Fruit fly (Drosophila melanogaster): Measurements from ENCODE around the gene CG5676.

The CG5676 gene

dm6 chr2L:10299077-10299809 lies 43.6 kb upstream of the CG5676 start (continued):
- TF ChIP-seq croc (GFP tag; conservative IDR thresholded peaks at IDR 0.05) (no peak), toy (GFP tag; IDR thresholded peaks at IDR 0.05) (no peak), CG4360 (GFP tag; IDR thresholded peaks at IDR 0.05) (no peak), Hsf (GFP tag; optimal IDR thresholded peaks at IDR 0.05) (no peak), CG2712 (tag; optimal IDR thresholded peaks at IDR 0.05) (peak; percentile 28), stwl (tag; optimal IDR thresholded peaks at IDR 0.05) (no peak), nerfin-2 (GFP tag; IDR thresholded peaks at IDR 0.05; ENCODE audit: partially characterized antibody) (no peak), wek (GFP tag; optimal IDR thresholded peaks at IDR 0.05) (no peak), CG7928 (GFP tag; optimal IDR thresholded peaks at IDR 0.05) (no peak), Lhr (GFP tag; optimal IDR thresholded peaks at IDR 0.05) (no peak), dati (GFP tag; IDR thresholded peaks at IDR 0.05) (no peak), Hr78 (GFP tag; optimal IDR thresholded peaks at IDR 0.05) (no peak), CG1647 (GFP tag; optimal IDR thresholded peaks at IDR 0.05) (no peak), Chrac-16 (GFP tag; optimal IDR thresholded peaks at IDR 0.05) (no peak), CG34224 (GFP tag; IDR thresholded peaks at IDR 0.05; ENCODE audit: partially characterized antibody) (no peak), run (tag; optimal IDR thresholded peaks at IDR 0.05) (no peak), CG17829 (tag; optimal IDR thresholded peaks at IDR 0.05) (no peak), gcm2 (GFP tag; optimal IDR thresholded peaks at IDR 0.05) (no peak), otp (GFP tag; IDR thresholded peaks at IDR 0.05) (no peak), tio (GFP tag; optimal IDR thresholded peaks at IDR 0.05) (no peak), amos (GFP tag; IDR thresholded peaks at IDR 0.05; ENCODE audit: partially characterized antibody) (no peak), dimm (GFP tag; IDR thresholded peaks at IDR 0.05) (no peak), CG1529 (GFP tag; optimal IDR thresholded peaks at IDR 0.05) (no peak), pfk (GFP tag; optimal IDR thresholded peaks at IDR 0.05) (no peak), Ssrp (tag; optimal IDR thresholded peaks at IDR 0.05) (peak; percentile 17), CG10147 (GFP tag; optimal IDR thresholded peaks at IDR 0.05) (no peak), chif (GFP tag; optimal IDR thresholded peaks at IDR 0.05) (no peak), Doc3 (GFP tag; IDR thresholded peaks at IDR 0.05; ENCODE audit: partially characterized antibody) (no peak), CG32532 (GFP tag; IDR thresholded peaks at IDR 0.05) (no peak), Dp (GFP tag; optimal IDR thresholded peaks at IDR 0.05) (no peak), Nf-YB (GFP tag; optimal IDR thresholded peaks at IDR 0.05) (no peak), CG15479 (GFP tag; optimal IDR thresholded peaks at IDR 0.05) (no peak), luna (GFP tag; optimal IDR thresholded peaks at IDR 0.05) (no peak), C15 (GFP tag; IDR thresholded peaks at IDR 0.05) (no peak), CG3163 (GFP tag; optimal IDR thresholded peaks at IDR 0.05) (no peak), CG10209 (GFP tag; optimal IDR thresholded peaks at IDR 0.05) (no peak), CG7839 (tag; optimal IDR thresholded peaks at IDR 0.05) (peak; percentile 60), PHDP (tag; optimal IDR thresholded peaks at IDR 0.05) (peak; percentile 33), HLH54F (GFP tag; optimal IDR thresholded peaks at IDR 0.05) (no peak), eve (GFP tag; optimal IDR thresholded peaks at IDR 0.05) (peak in 1 of 2 experiments; percentile 41), vvl (GFP tag; IDR thresholded peaks at IDR 0.05) (peak; percentile 17; the same call in 1 of the 2 replicates), CG6813 (GFP tag; optimal IDR thresholded peaks at IDR 0.05) (no peak), CG5245 (GFP tag; optimal IDR thresholded peaks at IDR 0.05) (no peak), ro (GFP tag; IDR thresholded peaks at IDR 0.05) (no peak), danr (GFP tag; IDR thresholded peaks at IDR 0.05) (no peak), Hr3 (GFP tag; optimal IDR thresholded peaks at IDR 0.05) (no peak), ap (GFP tag; IDR thresholded peaks at IDR 0.05) (no peak), CG14667 (GFP tag; IDR thresholded peaks at IDR 0.05) (no peak), CG12659 (GFP tag; optimal IDR thresholded peaks at IDR 0.05) (no peak), CG30020 (tag; optimal IDR thresholded peaks at IDR 0.05) (no peak)

Measured in whole organism, embryonic.